Fruit fly (Drosophila melanogaster) whole organism, embryonic: ENCODE data around the gene fit.
A peak's percentile ranks its signal among the peaks of the same experiment; 100 is the strongest.

Experiments
- Blimp-1 ChIP-seq: fragments of 200-800 bp; sonication (Bioruptor generic); optimal IDR thresholded peaks from 3 replicates; lab custom pipeline; 2018; ENCODE audit warnings: missing biosample characterization, missing genetic modification characterization, mild to moderate bottlenecking, moderate library complexity, missing genetic modification reagents
- CG1024 ChIP-seq: fragments of 200-800 bp; sonication (Bioruptor generic); IDR thresholded peaks from 2 replicates; pipeline ENCODE4 v1.3.6; 2022; ENCODE audit warnings: missing biosample characterization, missing genetic modification characterization
- CG10267 ChIP-seq: fragments of 200-800 bp; sonication (Bioruptor generic); optimal IDR thresholded peaks from 2 replicates; lab custom pipeline; 2018; ENCODE audit warnings: missing biosample characterization, mild to moderate bottlenecking, missing genetic modification characterization, moderate library complexity
- CG10321 ChIP-seq: fragments of 200-800 bp; sonication (Bioruptor generic); IDR thresholded peaks from 2 replicates; pipeline ENCODE4 v1.3.6; 2022; ENCODE audit warnings: missing biosample characterization, missing genetic modification characterization
- CG10366 ChIP-seq: fragments of 200-800 bp; sonication (Bioruptor generic); IDR thresholded peaks from 2 replicates; pipeline ENCODE4 v1.3.6; 2022; ENCODE audit warnings: missing biosample characterization, missing genetic modification characterization
- CG11696 ChIP-seq: fragments of 200-800 bp; sonication (Bioruptor generic); IDR thresholded peaks from 2 replicates; pipeline ENCODE4 v1.3.6; 2022; ENCODE audit warnings: missing biosample characterization, missing genetic modification characterization
- CG15479 ChIP-seq: fragments of 200-800 bp; sonication (Bioruptor generic); optimal IDR thresholded peaks from 3 replicates; lab custom pipeline; 2019; ENCODE audit warnings: missing biosample characterization, mild to moderate bottlenecking, missing genetic modification characterization, moderate library complexity
- CG17361 ChIP-seq: fragments of 200-800 bp; sonication (Bioruptor generic); IDR thresholded peaks from 3 replicates; pipeline ENCODE4 v1.3.6; 2022; ENCODE audit warnings: missing biosample characterization, missing genetic modification characterization
- CG2129 ChIP-seq: fragments of 200-800 bp; sonication (Bioruptor generic); IDR thresholded peaks from 2 replicates; pipeline ENCODE4 v1.3.6; 2022; ENCODE audit warnings: missing biosample characterization, missing genetic modification characterization; ENCODE audit not compliant: partially characterized antibody
- CG2202 ChIP-seq: fragments of 200-800 bp; sonication (Bioruptor generic); optimal IDR thresholded peaks from 2 replicates; lab custom pipeline; 2018; ENCODE audit warnings: missing biosample characterization, mild to moderate bottlenecking, missing genetic modification characterization
- CG2678 ChIP-seq: fragments of 200-800 bp; sonication (Bioruptor generic); optimal IDR thresholded peaks from 3 replicates; lab custom pipeline; 2019; ENCODE audit warnings: missing biosample characterization, mild to moderate bottlenecking, missing genetic modification characterization, moderate library complexity
- CG2889 ChIP-seq: fragments of 200-800 bp; sonication (Bioruptor generic); IDR thresholded peaks from 3 replicates; pipeline ENCODE4 v1.3.6; 2022; ENCODE audit warnings: missing biosample characterization, missing genetic modification characterization
- CG30403 ChIP-seq: fragments of 200-800 bp; sonication (Bioruptor generic); optimal IDR thresholded peaks from 3 replicates; lab custom pipeline; 2016; ENCODE audit warnings: missing biosample characterization, missing genetic modification characterization
- CG34376 ChIP-seq: fragments of 200-800 bp; sonication (Bioruptor generic); optimal IDR thresholded peaks from 2 replicates; lab custom pipeline; 2018; ENCODE audit warnings: missing biosample characterization, mild to moderate bottlenecking, missing genetic modification characterization
- CG5953 ChIP-seq: fragments of 200-800 bp; sonication (Bioruptor generic); IDR thresholded peaks from 2 replicates; pipeline ENCODE4 v1.3.6; 2022; ENCODE audit warnings: missing biosample characterization, missing genetic modification characterization
- CG6791 ChIP-seq: fragments of 200-800 bp; sonication (Bioruptor generic); IDR thresholded peaks from 3 replicates; pipeline ENCODE4 v1.3.6; 2022; ENCODE audit warnings: missing biosample characterization, missing genetic modification characterization; ENCODE audit not compliant: partially characterized antibody
- CG9817 ChIP-seq: fragments of 200-800 bp; sonication (Bioruptor generic); optimal IDR thresholded peaks from 2 replicates; lab custom pipeline; 2018; ENCODE audit warnings: missing biosample characterization, mild to moderate bottlenecking, missing genetic modification characterization, moderate library complexity
- CTCF ChIP-seq: fragments of 200-800 bp; sonication (Bioruptor generic); optimal IDR thresholded peaks from 2 replicates; lab custom pipeline; 2017; ENCODE audit warnings: missing biosample characterization, mild to moderate bottlenecking, missing genetic modification characterization, moderate library complexity
- Camta ChIP-seq: fragments of 200-800 bp; sonication (Bioruptor generic); optimal IDR thresholded peaks from 2 replicates; lab custom pipeline; 2016; ENCODE audit warnings: missing biosample characterization, missing genetic modification characterization
- CkIIα-i1 ChIP-seq: fragments of 200-800 bp; sonication (Bioruptor generic); IDR thresholded peaks from 2 replicates; pipeline ENCODE4 v1.3.6; 2022; ENCODE audit warnings: missing biosample characterization, missing genetic modification characterization
- CoRest ChIP-seq: fragments of 200-800 bp; sonication (Bioruptor generic); optimal IDR thresholded peaks from 3 replicates; lab custom pipeline; 2018; ENCODE audit warnings: missing biosample characterization, mild to moderate bottlenecking, missing genetic modification characterization, moderate library complexity
- Eip74EF ChIP-seq, 2 experiments: fragments of 200-800 bp in 1 of 2; fragments of >200 bp in 1 of 2; sonication (Bioruptor generic) in 1 of 2; optimal IDR thresholded peaks; 2 replicates each; lab custom pipeline; 2017 to 2019; ENCODE audit warnings: missing biosample characterization in 2 of 2, missing genetic modification characterization in 2 of 2, mild to moderate bottlenecking in 1 of 2, moderate library complexity in 1 of 2
- Elba2 ChIP-seq: fragments of 200-800 bp; sonication (Bioruptor generic); optimal IDR thresholded peaks from 3 replicates; lab custom pipeline; 2016; ENCODE audit warnings: missing biosample characterization, missing genetic modification characterization
- HLH3B ChIP-seq: fragments of 200-800 bp; sonication (Bioruptor generic); IDR thresholded peaks from 2 replicates; pipeline ENCODE4 v1.3.6; 2022; ENCODE audit warnings: missing biosample characterization, missing genetic modification characterization
- Hmx ChIP-seq: fragments of 200-800 bp; sonication (Bioruptor generic); optimal IDR thresholded peaks from 2 replicates; lab custom pipeline; 2016; ENCODE audit warnings: missing biosample characterization, missing genetic modification characterization
- Kr ChIP-seq: fragments of 200-800 bp; sonication (Bioruptor generic); optimal IDR thresholded peaks from 2 replicates; lab custom pipeline; 2017; ENCODE audit warnings: missing biosample characterization, mild to moderate bottlenecking, missing genetic modification characterization
- Neu2 ChIP-seq: fragments of 200-800 bp; sonication (Bioruptor generic); optimal IDR thresholded peaks from 3 replicates; lab custom pipeline; 2016; ENCODE audit warnings: missing biosample characterization, missing genetic modification characterization, borderline replicate concordance
- Oaz ChIP-seq: fragments of 200-800 bp; sonication (Bioruptor generic); IDR thresholded peaks from 2 replicates; pipeline ENCODE4 v1.3.6; 2022; ENCODE audit warnings: missing biosample characterization, missing genetic modification characterization
- Pdp1 ChIP-seq, 2 experiments: fragments of 200-800 bp; sonication (Bioruptor generic); optimal IDR thresholded peaks; 3 replicates each; lab custom pipeline; 2016; ENCODE audit warnings: missing biosample characterization in 2 of 2, missing genetic modification characterization in 2 of 2, mild to moderate bottlenecking in 1 of 2, moderate library complexity in 1 of 2
- Ravus ChIP-seq: fragments of 200-800 bp; sonication (Bioruptor generic); IDR thresholded peaks from 2 replicates; pipeline ENCODE4 v1.3.6; 2022; ENCODE audit warnings: missing biosample characterization, missing genetic modification characterization
- Sry-δ ChIP-seq: fragments of 200-800 bp; sonication (Bioruptor generic); optimal IDR thresholded peaks from 2 replicates; lab custom pipeline; 2016; ENCODE audit warnings: missing biosample characterization, missing genetic modification characterization
- TFAM ChIP-seq: fragments of 200-800 bp; sonication (Bioruptor generic); optimal IDR thresholded peaks from 2 replicates; lab custom pipeline; 2017; ENCODE audit warnings: missing biosample characterization, missing genetic modification characterization, inconsistent platforms
- Usf ChIP-seq: fragments of 200-800 bp; sonication (Bioruptor generic); optimal IDR thresholded peaks from 2 replicates; lab custom pipeline; 2017; ENCODE audit warnings: missing genotype, missing biosample characterization, missing genetic modification characterization
- az2 ChIP-seq: fragments of 200-800 bp; sonication (Bioruptor generic); optimal IDR thresholded peaks from 3 replicates; lab custom pipeline; 2016; ENCODE audit warnings: missing biosample characterization, missing genetic modification characterization
- dati ChIP-seq: fragments of 200-800 bp; sonication (Bioruptor generic); IDR thresholded peaks from 2 replicates; pipeline ENCODE4 v1.3.6; 2022; ENCODE audit warnings: missing biosample characterization, missing genetic modification characterization
- dm ChIP-seq: fragments of 200-800 bp; sonication (Bioruptor generic); optimal IDR thresholded peaks from 3 replicates; lab custom pipeline; 2016; ENCODE audit warnings: missing biosample characterization, missing genetic modification characterization
- gcm ChIP-seq: fragments of 200-800 bp; sonication (Bioruptor generic); optimal IDR thresholded peaks from 2 replicates; lab custom pipeline; 2019; ENCODE audit warnings: missing biosample characterization, mild to moderate bottlenecking, missing genetic modification characterization, moderate library complexity
- ham ChIP-seq: fragments of 200-800 bp; sonication (Bioruptor generic); IDR thresholded peaks from 2 replicates; pipeline ENCODE4 v1.3.6; 2022; ENCODE audit warnings: missing biosample characterization, missing genetic modification characterization
- hkb ChIP-seq, 2 experiments: fragments of 200-800 bp in 1 of 2; fragments of >200 bp in 1 of 2; sonication (Bioruptor generic) in 1 of 2; IDR thresholded peaks in 1 of 2; optimal IDR thresholded peaks in 1 of 2; 2 replicates each; pipeline versions ENCODE4 v1.3.6 to Lab custom; 2017 to 2022; ENCODE audit warnings: missing biosample characterization in 1 of 2, missing genetic modification characterization in 1 of 2
- ken ChIP-seq: fragments of 200-800 bp; sonication (Bioruptor generic); IDR thresholded peaks from 3 replicates; pipeline ENCODE4 v1.3.6; 2022; ENCODE audit warnings: missing biosample characterization, missing genetic modification characterization
- lov ChIP-seq, 2 experiments: fragments of 200-800 bp in 1 of 2; fragments of >200 bp in 1 of 2; sonication (Bioruptor generic) in 1 of 2; IDR thresholded peaks in 1 of 2; optimal IDR thresholded peaks in 1 of 2; 2 replicates in 1 of 2; 3 replicates in 1 of 2; pipeline versions ENCODE4 v1.3.6 to Lab custom; 2017 to 2022; ENCODE audit warnings: missing biosample characterization in 1 of 2, missing genetic modification characterization in 1 of 2
- onecut ChIP-seq: fragments of 200-800 bp; sonication (Bioruptor generic); IDR thresholded peaks from 2 replicates; pipeline ENCODE4 v1.3.6; 2022; ENCODE audit warnings: missing biosample characterization, missing genetic modification characterization
- org-1 ChIP-seq: fragments of 200-800 bp; sonication (Bioruptor generic); optimal IDR thresholded peaks from 2 replicates; lab custom pipeline; 2017; ENCODE audit warnings: missing biosample characterization, missing genetic modification characterization
- prd ChIP-seq, 3 experiments: fragments of >200 bp in 2 of 3; fragments of 200-800 bp in 1 of 3; sonication (Bioruptor generic) in 1 of 3; optimal IDR thresholded peaks in 2 of 3; IDR thresholded peaks in 1 of 3; 2 replicates in 2 of 3; 3 replicates in 1 of 3; pipeline versions ENCODE4 v1.3.6 to Lab custom; 2017 to 2022; ENCODE audit warnings: missing biosample characterization in 1 of 3, missing genetic modification characterization in 1 of 3
- pum ChIP-seq: fragments of 200-800 bp; sonication (Bioruptor generic); optimal IDR thresholded peaks from 2 replicates; lab custom pipeline; 2016; ENCODE audit warnings: missing biosample characterization, missing genetic modification characterization
- sd ChIP-seq: fragments of 200-800 bp; sonication (Bioruptor generic); optimal IDR thresholded peaks from 3 replicates; lab custom pipeline; 2018; ENCODE audit warnings: missing biosample characterization, mild to moderate bottlenecking, missing genetic modification characterization, moderate library complexity
- so ChIP-seq: fragments of 200-800 bp; sonication (Bioruptor generic); IDR thresholded peaks from 3 replicates; pipeline ENCODE4 v1.3.6; 2022; ENCODE audit warnings: missing biosample characterization, missing genetic modification characterization
- stc ChIP-seq: fragments of 200-800 bp; sonication (Bioruptor generic); IDR thresholded peaks from 2 replicates; pipeline ENCODE4 v1.3.6; 2022; ENCODE audit warnings: missing biosample characterization, missing genetic modification characterization
- trh ChIP-seq: fragments of 200-800 bp; sonication (Bioruptor generic); optimal IDR thresholded peaks from 2 replicates; lab custom pipeline; 2016; ENCODE audit warnings: missing biosample characterization, missing genetic modification characterization
- zf30C ChIP-seq: fragments of 200-800 bp; sonication (Bioruptor generic); optimal IDR thresholded peaks from 3 replicates; lab custom pipeline; 2018; ENCODE audit warnings: missing biosample characterization, mild to moderate bottlenecking, missing genetic modification characterization

The fit gene

dm6 chr3R:21859509-21859908 is 24.7 kb downstream of the fit start (continued):
- no peak for TF ChIP-seq hkb (optimal IDR thresholded peaks at IDR 0.05; lab: Kevin White, UChicago)
- TF ChIP-seq hkb (GFP tag; IDR thresholded peaks at IDR 0.05; lab: Robert Waterston, UW): peak; percentile 53; the same call in 1 of the 2 replicates
- TF ChIP-seq ham (GFP tag; lab: Robert Waterston, UW): no peak
- no peak for TF ChIP-seq CG10366
- TF ChIP-seq trh (GFP tag; lab: Kevin White, UChicago): no peak
- no peak for TF ChIP-seq lov (optimal IDR thresholded peaks at IDR 0.05; lab: Kevin White, UChicago)
- TF ChIP-seq lov (GFP tag; IDR thresholded peaks at IDR 0.05; lab: Robert Waterston, UW): no peak
- TF ChIP-seq CG5953 (GFP tag; lab: Robert Waterston, UW): no peak
- no peak for TF ChIP-seq CG6791 (GFP tag; lab: Robert Waterston, UW)
- no peak; the same call in 1 of the 2 replicates for TF ChIP-seq stc
- peak; percentile 12 to 34 for TF ChIP-seq Pdp1 (GFP tag; optimal IDR thresholded peaks at IDR 0.05; lab: Kevin White, UChicago)
- no peak for TF ChIP-seq dm (GFP tag; lab: Kevin White, UChicago)
- peak; percentile 49 for TF ChIP-seq Blimp-1 (GFP tag; lab: Kevin White, UChicago)
- TF ChIP-seq zf30C (GFP tag; lab: Kevin White, UChicago): peak; percentile 84
- no peak for TF ChIP-seq Sry-δ
- TF ChIP-seq Neu2 (GFP tag; lab: Kevin White, UChicago): no peak
- TF ChIP-seq onecut (GFP tag; lab: Robert Waterston, UW): peak; percentile 33
- TF ChIP-seq ken (GFP tag; lab: Robert Waterston, UW): no peak
- TF ChIP-seq CG34376 (GFP tag; lab: Kevin White, UChicago): no peak
- TF ChIP-seq CG1024: no peak
- peak; percentile 51 for TF ChIP-seq Camta (GFP tag; lab: Kevin White, UChicago)
- TF ChIP-seq CG9817 (tag; lab: Kevin White, UChicago): peak; percentile 16
- TF ChIP-seq Usf: no peak
- no peak for TF ChIP-seq CG2129
- no peak for TF ChIP-seq CG15479 (GFP tag; lab: Kevin White, UChicago)
- TF ChIP-seq CTCF (GFP tag; lab: Kevin White, UChicago): no peak
- TF ChIP-seq CG11696 (GFP tag; lab: Robert Waterston, UW): 0 out of 2 replicates have a peak, but pooled peaks have one; percentile 32
- TF ChIP-seq CG2678 (tag; lab: Kevin White, UChicago): peak; percentile 49
- TF ChIP-seq TFAM (GFP tag; lab: Kevin White, UChicago): no peak
- TF ChIP-seq Elba2: no peak
- TF ChIP-seq CkIIα-i1 (GFP tag; lab: Robert Waterston, UW): no peak
- peak; percentile 60 for TF ChIP-seq az2
- TF ChIP-seq pum (GFP tag; lab: Kevin White, UChicago): peak; percentile 26
- no peak for TF ChIP-seq prd (optimal IDR thresholded peaks at IDR 0.05; lab: Kevin White, UChicago)
- peak; percentile 68 for TF ChIP-seq prd (GFP tag; IDR thresholded peaks at IDR 0.05; lab: Robert Waterston, UW)
- peak; percentile 2 for TF ChIP-seq org-1
- peak in 1 of 2 experiments; percentile 37 for TF ChIP-seq Eip74EF (GFP tag; optimal IDR thresholded peaks at IDR 0.05; lab: Kevin White, UChicago)
- no peak for TF ChIP-seq Kr (GFP tag; lab: Kevin White, UChicago)
- TF ChIP-seq CG2889: no peak
- no peak for TF ChIP-seq HLH3B
- no peak for TF ChIP-seq Hmx (GFP tag; lab: Kevin White, UChicago)
- peak; percentile 52 for TF ChIP-seq CoRest
- TF ChIP-seq CG10267: peak; percentile 47
- peak; percentile 68 for TF ChIP-seq gcm (GFP tag; lab: Kevin White, UChicago)
- TF ChIP-seq CG10321: no peak
- no peak for TF ChIP-seq sd (tag; lab: Kevin White, UChicago)
- TF ChIP-seq CG17361 (GFP tag; lab: Robert Waterston, UW): peak; percentile 61; the same call in 2 of the 3 replicates
- peak; percentile 55 for TF ChIP-seq CG30403 (GFP tag; lab: Kevin White, UChicago)
- TF ChIP-seq so (GFP tag; lab: Robert Waterston, UW): peak; percentile 35; the same call in 1 of the 3 replicates
- no peak for TF ChIP-seq Ravus
- no peak for TF ChIP-seq dati (GFP tag; lab: Robert Waterston, UW)
- TF ChIP-seq CG2202 (tag; lab: Kevin White, UChicago): peak; percentile 42
- TF ChIP-seq Oaz (GFP tag; lab: Robert Waterston, UW): no peak
